Worm (Caenorhabditis elegans) whole organism, L4/young adult: Measurements from ENCODE around the gene unc-10.

Experiments used
- W03F9.2 ChIP-seq: fragments of 150-350 bp; optimal IDR thresholded peaks from 2 replicates; lab custom pipeline; 2014; ENCODE audit warnings: missing biosample characterization, missing genetic modification characterization
- dao-5 ChIP-seq: sonication (generic microtip); optimal IDR thresholded peaks from 2 replicates; lab custom pipeline; 2016; ENCODE audit warnings: missing genotype, missing genetic modification characterization, moderate library complexity, missing compliant biosample characterization
- him-1 ChIP-seq: sonication (generic microtip); optimal IDR thresholded peaks from 2 replicates; lab custom pipeline; 2016; ENCODE audit warnings: missing genotype, missing genetic modification reagents, missing genetic modification characterization, missing compliant biosample characterization

ce11 chrX:7290859-7291628, 10.9 kb upstream of the unc-10 start:
- TF ChIP-seq W03F9.2 (no peak), him-1 (tag; lab: Kevin White, UChicago) (no peak), dao-5 (tag; lab: Kevin White, UChicago) (no peak)
